Fruit fly (Drosophila melanogaster): ENCODE data around the gene CG5421.

The CG5421 gene

DNA sequence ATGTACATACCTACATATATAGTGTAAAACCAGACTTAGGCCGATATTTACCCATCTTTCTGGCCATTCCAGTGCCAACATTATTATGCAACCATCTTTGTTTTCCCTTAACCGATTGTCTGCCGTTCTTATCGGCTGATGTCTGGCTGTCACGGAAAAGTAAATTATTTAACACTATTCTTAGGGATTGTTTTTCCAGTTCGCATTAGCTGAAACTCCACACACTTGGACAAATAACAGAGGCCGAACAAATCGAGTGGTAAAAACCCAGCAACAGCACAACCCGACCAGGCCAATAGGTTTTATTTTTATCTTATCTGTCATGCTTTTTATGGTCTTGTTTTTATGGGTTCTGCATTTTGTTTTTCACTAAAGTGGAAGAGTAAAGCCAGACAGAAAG lies 25.7 kb upstream of the CG5421 start:
- TF ChIP-seq tai (GFP tag; optimal IDR thresholded peaks at IDR 0.05) (no peak), Mio (GFP tag; optimal IDR thresholded peaks at IDR 0.05) (no peak), HLH106 (tag; optimal IDR thresholded peaks at IDR 0.05) (no peak), dsf (GFP tag; optimal IDR thresholded peaks at IDR 0.05; ENCODE audit: borderline replicate concordance) (no peak), pan (optimal IDR thresholded peaks at IDR 0.05) (no peak), Rel (GFP tag; optimal IDR thresholded peaks at IDR 0.05) (no peak), Rel (tag; optimal IDR thresholded peaks at IDR 0.05) (no peak)

DNA sequence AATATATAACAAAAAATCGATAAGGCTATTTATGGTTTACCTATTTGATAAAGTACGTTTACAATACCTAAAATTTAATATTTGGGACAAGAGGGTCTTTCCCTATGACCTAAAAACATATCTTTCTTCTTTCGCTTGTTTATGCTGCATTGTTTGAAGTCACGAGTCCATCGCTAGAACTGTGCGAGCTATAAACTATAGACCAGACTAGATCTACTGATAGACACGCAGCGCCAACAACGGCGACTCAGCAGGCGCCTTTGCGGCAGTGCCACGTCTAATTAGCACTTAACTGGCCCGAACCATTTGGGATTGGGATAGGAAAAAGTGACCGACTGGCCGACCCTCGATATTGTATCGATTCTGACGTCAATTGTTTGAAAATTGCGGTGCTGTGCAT lies 25.1 kb upstream of the CG5421 start:
- TF ChIP-seq CrebA (GFP tag; optimal IDR thresholded peaks at IDR 0.05; ENCODE audit: borderline replicate concordance), result no peak
- TF ChIP-seq psq (GFP tag; optimal IDR thresholded peaks at IDR 0.05), result no peak
- no peak for TF ChIP-seq Myc (optimal IDR thresholded peaks at IDR 0.05)
- TF ChIP-seq Dfd (GFP tag; optimal IDR thresholded peaks at IDR 0.05), result no peak
- no peak for TF ChIP-seq rgr (GFP tag; optimal IDR thresholded peaks at IDR 0.05)
- no peak for TF ChIP-seq Sp1 (GFP tag; optimal IDR thresholded peaks at IDR 0.05)
- TF ChIP-seq h (GFP tag; optimal IDR thresholded peaks at IDR 0.05), result no peak
- no peak for TF ChIP-seq ey (GFP tag; optimal IDR thresholded peaks at IDR 0.05)
- TF ChIP-seq brk (GFP tag; optimal IDR thresholded peaks at IDR 0.05), result no peak
- no peak for TF ChIP-seq lola (GFP tag; optimal IDR thresholded peaks at IDR 0.05)
- TF ChIP-seq Mio (GFP tag; optimal IDR thresholded peaks at IDR 0.05), result no peak

DNA sequence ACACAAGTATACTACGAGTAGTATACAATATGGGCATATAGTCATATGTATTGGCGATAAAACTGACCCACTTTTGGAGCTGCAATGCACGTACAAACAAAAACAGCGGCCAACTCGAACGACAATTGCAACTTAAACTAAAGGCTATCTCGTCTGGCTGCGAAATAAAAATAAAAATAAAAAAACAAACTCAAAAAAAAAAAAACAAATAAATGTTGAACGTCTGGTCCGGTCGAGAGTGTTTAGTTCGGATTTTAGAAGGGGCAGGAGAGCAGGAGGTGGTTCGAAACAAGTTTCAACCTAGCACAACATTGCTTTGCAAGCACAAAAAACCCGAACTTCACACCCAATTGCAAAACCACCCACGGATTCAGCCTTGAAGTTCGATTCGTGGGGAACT lies 24.0 kb upstream of the CG5421 start:
- TF ChIP-seq Dfd (GFP tag; optimal IDR thresholded peaks at IDR 0.05), result no peak
- TF ChIP-seq dsf (GFP tag; optimal IDR thresholded peaks at IDR 0.05; ENCODE audit: borderline replicate concordance), result no peak
- TF ChIP-seq jim (GFP tag; optimal IDR thresholded peaks at IDR 0.05), result no peak
- no peak for TF ChIP-seq sage (GFP tag; optimal IDR thresholded peaks at IDR 0.05)
- TF ChIP-seq CG9705 (GFP tag; optimal IDR thresholded peaks at IDR 0.05), result no peak
- no peak for TF ChIP-seq HLH106 (tag; optimal IDR thresholded peaks at IDR 0.05)
- no peak for TF ChIP-seq dmrt93B (GFP tag; optimal IDR thresholded peaks at IDR 0.05)
- TF ChIP-seq Hr83 (GFP tag; optimal IDR thresholded peaks at IDR 0.05; ENCODE audit: poor library complexity, severe bottlenecking), result no peak

DNA sequence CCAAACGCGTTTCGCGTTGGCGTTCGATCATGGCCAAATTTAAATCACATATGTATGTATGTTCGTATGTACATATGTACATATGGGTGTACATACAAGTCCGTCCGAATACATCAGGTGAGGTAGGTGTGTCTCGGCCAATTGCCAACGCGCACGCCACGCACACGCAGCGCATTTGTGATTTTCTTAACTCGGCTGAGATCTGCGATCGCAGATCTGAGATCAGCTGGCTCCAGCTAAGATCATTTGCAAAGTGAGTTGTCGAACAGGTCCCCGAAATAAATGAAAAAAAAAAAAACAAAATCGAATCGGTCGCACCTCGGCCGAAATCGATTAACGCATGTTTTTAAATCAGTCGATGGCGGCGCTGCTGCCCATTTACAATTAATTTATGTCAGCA lies 21.3 kb upstream of the CG5421 start:
- TF ChIP-seq CG9705 (GFP tag; optimal IDR thresholded peaks at IDR 0.05), result no peak
- TF ChIP-seq OdsH (GFP tag; optimal IDR thresholded peaks at IDR 0.05), result no peak
- peak; percentile 59 for TF ChIP-seq h (GFP tag; optimal IDR thresholded peaks at IDR 0.05)

DNA sequence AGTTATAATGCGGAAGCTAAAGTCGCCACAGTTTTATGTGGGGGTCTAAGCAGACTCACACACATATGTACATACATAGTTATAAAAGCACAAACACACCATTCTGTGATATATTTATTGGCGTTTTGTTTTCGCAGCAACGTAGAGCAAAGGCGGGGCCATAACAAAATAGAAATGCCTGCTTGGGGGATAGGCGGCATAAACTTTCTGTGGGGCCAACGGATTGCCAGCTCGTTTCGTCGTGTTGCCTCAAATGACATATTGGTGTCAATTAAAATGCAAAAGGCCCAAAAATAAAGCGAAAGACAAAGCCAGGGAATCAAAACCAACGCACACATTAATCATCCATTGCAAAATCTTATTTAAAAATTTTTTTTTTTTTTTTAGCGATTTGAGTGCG lies 20.9 kb upstream of the CG5421 start:
- TF ChIP-seq tai (GFP tag; optimal IDR thresholded peaks at IDR 0.05) (no peak), Sp1 (GFP tag; optimal IDR thresholded peaks at IDR 0.05) (no peak), h (GFP tag; optimal IDR thresholded peaks at IDR 0.05) (no peak), Hr83 (GFP tag; optimal IDR thresholded peaks at IDR 0.05; ENCODE audit: poor library complexity, severe bottlenecking) (no peak), CG32264 (GFP tag; optimal IDR thresholded peaks at IDR 0.05) (no peak), OdsH (GFP tag; optimal IDR thresholded peaks at IDR 0.05) (no peak), sage (GFP tag; optimal IDR thresholded peaks at IDR 0.05) (no peak), sv (GFP tag; optimal IDR thresholded peaks at IDR 0.05) (no peak), CG9705 (GFP tag; optimal IDR thresholded peaks at IDR 0.05) (no peak), woc (GFP tag; optimal IDR thresholded peaks at IDR 0.05) (no peak), br (GFP tag; optimal IDR thresholded peaks at IDR 0.05) (no peak), HLH106 (tag; optimal IDR thresholded peaks at IDR 0.05) (no peak), Rel (GFP tag; optimal IDR thresholded peaks at IDR 0.05) (no peak), Rel (tag; optimal IDR thresholded peaks at IDR 0.05) (no peak), usp (GFP tag; optimal IDR thresholded peaks at IDR 0.05) (no peak), psq (GFP tag; optimal IDR thresholded peaks at IDR 0.05) (no peak), N (GFP tag; optimal IDR thresholded peaks at IDR 0.05) (no peak), Myc (optimal IDR thresholded peaks at IDR 0.05) (no peak), Dif (GFP tag; optimal IDR thresholded peaks at IDR 0.05; ENCODE audit: partially characterized antibody) (no peak)

DNA sequence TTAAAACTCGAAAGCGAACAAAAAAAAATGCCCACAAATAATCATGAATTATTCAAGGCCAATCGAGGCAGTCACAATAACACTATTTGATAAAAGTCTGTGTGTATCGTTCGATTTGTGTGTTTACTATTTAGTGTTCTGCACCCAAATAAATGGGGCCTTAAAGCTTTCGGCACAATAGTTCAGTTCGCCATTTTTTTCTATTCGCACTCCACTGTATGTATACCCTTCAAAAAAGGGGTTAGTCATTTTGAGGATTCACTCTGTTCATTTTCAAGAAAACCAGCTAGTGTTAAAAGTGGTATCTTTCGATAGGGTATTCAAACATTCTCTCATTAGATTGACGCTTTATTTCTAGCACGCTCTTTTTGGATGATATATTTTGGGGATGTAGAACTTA lies 19.7 kb upstream of the CG5421 start:
- TF ChIP-seq pan (optimal IDR thresholded peaks at IDR 0.05), result no peak
- no peak for TF ChIP-seq jim (GFP tag; optimal IDR thresholded peaks at IDR 0.05)
- TF ChIP-seq dl (GFP tag; optimal IDR thresholded peaks at IDR 0.05; ENCODE audit: insufficient read depth in 1 of 2, partially characterized antibody in 2 of 2), result no peak
- no peak for TF ChIP-seq lola (GFP tag; optimal IDR thresholded peaks at IDR 0.05)
- peak; percentile 30 for TF ChIP-seq sv (GFP tag; optimal IDR thresholded peaks at IDR 0.05)
